Fruit fly (Drosophila melanogaster) whole organism, embryonic: ENCODE results near the gene hkb.

ENCODE experiments used
- Asciz ChIP-seq: fragments of 200-800 bp; sonication (Bioruptor generic); optimal IDR thresholded peaks from 2 replicates; lab custom pipeline; 2017; ENCODE audit warnings: missing biosample characterization, mild to moderate bottlenecking, missing genetic modification characterization, missing genetic modification reagents
- B-H1 ChIP-seq: fragments of 200-800 bp; sonication (Bioruptor generic); IDR thresholded peaks from 3 replicates; pipeline ENCODE4 v1.3.6; 2022; ENCODE audit warnings: missing biosample characterization, missing genetic modification characterization
- C15 ChIP-seq: fragments of 200-800 bp; sonication (Bioruptor generic); IDR thresholded peaks from 3 replicates; pipeline ENCODE4 v1.3.6; 2022; ENCODE audit warnings: missing biosample characterization, missing genetic modification characterization
- CG10543 ChIP-seq: fragments of 200-800 bp; sonication (Bioruptor generic); optimal IDR thresholded peaks from 3 replicates; lab custom pipeline; 2017; ENCODE audit warnings: missing biosample characterization, mild to moderate bottlenecking, missing genetic modification characterization, moderate library complexity
- CG10979 ChIP-seq: fragments of 200-800 bp; sonication (Bioruptor generic); optimal IDR thresholded peaks from 2 replicates; lab custom pipeline; 2018; ENCODE audit warnings: missing biosample characterization, mild to moderate bottlenecking, missing genetic modification characterization, moderate library complexity
- CG12769 ChIP-seq: fragments of 200-800 bp; sonication (Bioruptor generic); optimal IDR thresholded peaks from 2 replicates; lab custom pipeline; 2019; ENCODE audit warnings: missing biosample characterization, mild to moderate bottlenecking, missing genetic modification characterization, moderate library complexity
- CG15011 ChIP-seq: fragments of 200-800 bp; sonication (Bioruptor generic); optimal IDR thresholded peaks from 3 replicates; lab custom pipeline; 2018; ENCODE audit warnings: missing biosample characterization, mild to moderate bottlenecking, missing genetic modification characterization
- CG1603 ChIP-seq: fragments of 200-800 bp; sonication (Bioruptor generic); optimal IDR thresholded peaks from 2 replicates; lab custom pipeline; 2019; ENCODE audit warnings: missing biosample characterization, mild to moderate bottlenecking, missing genetic modification characterization, moderate library complexity
- CG17612 ChIP-seq: fragments of 200-800 bp; sonication (Bioruptor generic); IDR thresholded peaks from 2 replicates; pipeline ENCODE4 v1.3.6; 2022; ENCODE audit warnings: missing biosample characterization, missing genetic modification characterization
- CG31441 ChIP-seq: fragments of 200-800 bp; sonication (Bioruptor generic); IDR thresholded peaks from 2 replicates; pipeline ENCODE4 v1.3.6; 2022; ENCODE audit warnings: missing biosample characterization, missing genetic modification characterization
- CG32532 ChIP-seq: fragments of 200-800 bp; sonication (Bioruptor generic); IDR thresholded peaks from 2 replicates; pipeline ENCODE4 v1.3.6; 2022; ENCODE audit warnings: missing biosample characterization, missing genetic modification characterization
- CG3847 ChIP-seq: fragments of 200-800 bp; sonication (Bioruptor generic); IDR thresholded peaks from 2 replicates; pipeline ENCODE4 v1.3.6; 2022; ENCODE audit warnings: missing biosample characterization, missing genetic modification characterization
- CG6175 ChIP-seq: fragments of 200-800 bp; sonication (Bioruptor generic); IDR thresholded peaks from 3 replicates; pipeline ENCODE4 v1.3.6; 2022; ENCODE audit warnings: missing biosample characterization, missing genetic modification characterization
- CG6654 ChIP-seq: fragments of 200-800 bp; sonication (Bioruptor generic); optimal IDR thresholded peaks from 2 replicates; lab custom pipeline; 2017; ENCODE audit warnings: missing biosample characterization, mild to moderate bottlenecking, missing genetic modification characterization
- CG7357 ChIP-seq: fragments of 200-800 bp; sonication (Bioruptor generic); IDR thresholded peaks from 3 replicates; pipeline ENCODE4 v1.3.6; 2022; ENCODE audit warnings: missing biosample characterization, missing genetic modification characterization
- CG9727 ChIP-seq: fragments of 200-800 bp; sonication (Bioruptor generic); optimal IDR thresholded peaks from 3 replicates; lab custom pipeline; 2017; ENCODE audit warnings: missing biosample characterization, mild to moderate bottlenecking, missing genetic modification characterization
- Dll ChIP-seq: fragments of 200-800 bp; sonication (Bioruptor generic); IDR thresholded peaks from 4 replicates; pipeline ENCODE4 v1.3.6; 2022; ENCODE audit warnings: missing biosample characterization, missing genetic modification characterization; ENCODE audit not compliant: partially characterized antibody
- Ets65A ChIP-seq: fragments of 200-800 bp; sonication (Bioruptor generic); peaks from one replicate; lab custom pipeline; 2016; ENCODE audit warnings: missing biosample characterization, missing genetic modification characterization
- HmgD ChIP-seq: fragments of 200-800 bp; sonication (Bioruptor generic); optimal IDR thresholded peaks from 3 replicates; lab custom pipeline; 2016; ENCODE audit warnings: missing biosample characterization, missing genetic modification characterization
- Hr51 ChIP-seq, 2 experiments: fragments of 200-800 bp; sonication (Bioruptor generic); optimal IDR thresholded peaks; 2 replicates in 1 of 2; 3 replicates in 1 of 2; lab custom pipeline; 2016 to 2018; ENCODE audit warnings: missing biosample characterization in 2 of 2, missing genetic modification characterization in 2 of 2, mild to moderate bottlenecking in 1 of 2, moderate library complexity in 1 of 2
- Lpt ChIP-seq: fragments of >200 bp; optimal IDR thresholded peaks from 2 replicates; lab custom pipeline; 2018; ENCODE audit warnings: missing biosample characterization, missing genetic modification characterization
- Med ChIP-seq: fragments of 200-800 bp; sonication (Bioruptor generic); peaks from one replicate; lab custom pipeline; 2016; ENCODE audit warnings: missing biosample characterization, missing genetic modification characterization, mild to moderate bottlenecking, inconsistent platforms, moderate library complexity
- NfI ChIP-seq: fragments of 200-800 bp; sonication (Bioruptor generic); optimal IDR thresholded peaks from 3 replicates; lab custom pipeline; 2018; ENCODE audit warnings: missing biosample characterization, mild to moderate bottlenecking, missing genetic modification characterization, moderate library complexity
- Opbp ChIP-seq: fragments of 200-800 bp; sonication (Bioruptor generic); IDR thresholded peaks from 3 replicates; pipeline ENCODE4 v1.3.6; 2022; ENCODE audit warnings: missing biosample characterization, missing genetic modification characterization; ENCODE audit not compliant: partially characterized antibody
- Poxn ChIP-seq: fragments of 200-800 bp; sonication (Bioruptor generic); IDR thresholded peaks from 2 replicates; pipeline ENCODE4 v1.3.6; 2022; ENCODE audit warnings: missing biosample characterization, missing genetic modification characterization
- Rx ChIP-seq: fragments of 200-800 bp; sonication (Bioruptor generic); IDR thresholded peaks from 2 replicates; pipeline ENCODE4 v1.3.6; 2022; ENCODE audit warnings: missing biosample characterization, missing genetic modification characterization
- Scr ChIP-seq: fragments of 200-800 bp; sonication (Bioruptor generic); IDR thresholded peaks from 2 replicates; pipeline ENCODE4 v1.3.6; 2022; ENCODE audit warnings: missing biosample characterization, missing genetic modification characterization; ENCODE audit not compliant: partially characterized antibody
- Six4 ChIP-seq: fragments of 200-800 bp; sonication (Bioruptor generic); optimal IDR thresholded peaks from 2 replicates; lab custom pipeline; 2016; ENCODE audit warnings: missing biosample characterization, missing genetic modification characterization
- TFAM ChIP-seq: fragments of 200-800 bp; sonication (Bioruptor generic); optimal IDR thresholded peaks from 2 replicates; lab custom pipeline; 2017; ENCODE audit warnings: missing biosample characterization, missing genetic modification characterization, inconsistent platforms
- Xbp1 ChIP-seq: fragments of 200-800 bp; sonication (Bioruptor generic); optimal IDR thresholded peaks from 3 replicates; lab custom pipeline; 2016; ENCODE audit warnings: missing biosample characterization, mild to moderate bottlenecking, missing genetic modification characterization
- al ChIP-seq: fragments of 200-800 bp; sonication (Bioruptor generic); IDR thresholded peaks from 2 replicates; pipeline ENCODE4 v1.3.6; 2022; ENCODE audit warnings: missing biosample characterization, missing genetic modification characterization
- ato ChIP-seq: fragments of 200-800 bp; sonication (Bioruptor generic); IDR thresholded peaks from 2 replicates; pipeline ENCODE4 v1.3.6; 2022; ENCODE audit warnings: missing biosample characterization, missing genetic modification characterization; ENCODE audit not compliant: partially characterized antibody
- bigmax ChIP-seq: fragments of 200-800 bp; sonication (Bioruptor generic); optimal IDR thresholded peaks from 2 replicates; lab custom pipeline; 2018; ENCODE audit warnings: missing biosample characterization, mild to moderate bottlenecking, missing genetic modification characterization
- chinmo ChIP-seq: fragments of 200-800 bp; sonication (Bioruptor generic); IDR thresholded peaks from 4 replicates; pipeline ENCODE4 v1.3.6; 2022; ENCODE audit warnings: missing biosample characterization, missing genetic modification characterization; ENCODE audit not compliant: partially characterized antibody
- crc ChIP-seq: fragments of 200-800 bp; sonication (Bioruptor generic); optimal IDR thresholded peaks from 2 replicates; lab custom pipeline; 2016; ENCODE audit warnings: missing biosample characterization, missing genetic modification characterization
- dimm ChIP-seq: fragments of 200-800 bp; sonication (Bioruptor generic); IDR thresholded peaks from 2 replicates; pipeline ENCODE4 v1.3.6; 2022; ENCODE audit warnings: missing biosample characterization, missing genetic modification characterization
- disco-r ChIP-seq: fragments of 200-800 bp; sonication (Bioruptor generic); optimal IDR thresholded peaks from 2 replicates; lab custom pipeline; 2016; ENCODE audit warnings: missing biosample characterization, missing genetic modification characterization
- fd64A ChIP-seq: fragments of 200-800 bp; sonication (Bioruptor generic); optimal IDR thresholded peaks from 3 replicates; lab custom pipeline; 2018; ENCODE audit warnings: missing biosample characterization, mild to moderate bottlenecking, missing genetic modification characterization
- ftz-f1 ChIP-seq: fragments of 200-800 bp; sonication (Bioruptor generic); optimal IDR thresholded peaks from 2 replicates; lab custom pipeline; 2016; ENCODE audit warnings: missing biosample characterization, missing genetic modification characterization
- grau ChIP-seq: fragments of 200-800 bp; optimal IDR thresholded peaks from 3 replicates; lab custom pipeline; 2019; ENCODE audit warnings: missing biosample characterization, mild to moderate bottlenecking, missing genetic modification characterization, moderate library complexity
- insv ChIP-seq, 2 experiments: fragments of 200-800 bp; sonication (Bioruptor generic); optimal IDR thresholded peaks; 3 replicates each; lab custom pipeline; 2016 to 2018; ENCODE audit warnings: missing biosample characterization in 2 of 2, missing genetic modification characterization in 2 of 2
- lab ChIP-seq: fragments of 200-800 bp; sonication (Bioruptor generic); optimal IDR thresholded peaks from 3 replicates; lab custom pipeline; 2017; ENCODE audit warnings: missing biosample characterization, missing genetic modification characterization, mild to moderate bottlenecking, moderate library complexity, missing genetic modification reagents
- mirr ChIP-seq: fragments of 200-800 bp; sonication (Bioruptor generic); optimal IDR thresholded peaks from 3 replicates; lab custom pipeline; 2018; ENCODE audit warnings: missing biosample characterization, mild to moderate bottlenecking, missing genetic modification characterization
- nau ChIP-seq: fragments of 200-800 bp; sonication (Bioruptor generic); optimal IDR thresholded peaks from 3 replicates; lab custom pipeline; 2017; ENCODE audit warnings: missing biosample characterization, mild to moderate bottlenecking, missing genetic modification characterization, missing genetic modification reagents
- pzg ChIP-seq: fragments of 200-800 bp; sonication (Bioruptor generic); optimal IDR thresholded peaks from 3 replicates; lab custom pipeline; 2018; ENCODE audit warnings: missing biosample characterization, mild to moderate bottlenecking, missing genetic modification characterization, moderate library complexity
- seq ChIP-seq: fragments of 200-800 bp; sonication (Bioruptor generic); IDR thresholded peaks from 2 replicates; pipeline ENCODE4 v1.3.6; 2022; ENCODE audit warnings: missing biosample characterization, missing genetic modification characterization
- toy ChIP-seq: fragments of 200-800 bp; sonication (Bioruptor generic); IDR thresholded peaks from 2 replicates; pipeline ENCODE4 v1.3.6; 2022; ENCODE audit warnings: missing biosample characterization, missing genetic modification characterization
- trh ChIP-seq: fragments of 200-800 bp; sonication (Bioruptor generic); optimal IDR thresholded peaks from 2 replicates; lab custom pipeline; 2016; ENCODE audit warnings: missing biosample characterization, missing genetic modification characterization
- zfh2 ChIP-seq: fragments of 200-800 bp; sonication (Bioruptor generic); optimal IDR thresholded peaks from 2 replicates; lab custom pipeline; 2016; ENCODE audit warnings: missing biosample characterization, missing genetic modification characterization

Gene hkb

DNA sequence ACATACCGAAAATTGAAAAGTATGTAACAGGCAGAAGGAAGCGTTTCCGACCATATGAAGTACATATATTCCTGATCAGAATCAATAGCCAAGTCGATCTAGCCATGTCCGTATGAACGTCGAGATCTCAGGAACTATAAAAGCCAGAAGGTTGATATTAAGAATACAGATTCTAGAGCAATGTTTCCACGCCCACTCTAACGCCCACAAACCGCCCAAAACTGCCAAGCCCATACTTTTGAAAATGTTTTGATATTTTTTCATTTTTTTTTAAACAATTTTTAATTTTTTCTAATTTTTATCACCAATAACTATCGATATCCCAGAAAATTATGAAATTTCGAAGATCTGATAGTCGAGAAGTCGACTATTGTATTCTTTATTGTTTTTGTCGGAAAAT, 15.6 kb upstream of the hkb start:
- no peak for TF ChIP-seq CG31441 (GFP tag; lab: Robert Waterston, UW)
- TF ChIP-seq, all 482 proteins: peak for 0

DNA sequence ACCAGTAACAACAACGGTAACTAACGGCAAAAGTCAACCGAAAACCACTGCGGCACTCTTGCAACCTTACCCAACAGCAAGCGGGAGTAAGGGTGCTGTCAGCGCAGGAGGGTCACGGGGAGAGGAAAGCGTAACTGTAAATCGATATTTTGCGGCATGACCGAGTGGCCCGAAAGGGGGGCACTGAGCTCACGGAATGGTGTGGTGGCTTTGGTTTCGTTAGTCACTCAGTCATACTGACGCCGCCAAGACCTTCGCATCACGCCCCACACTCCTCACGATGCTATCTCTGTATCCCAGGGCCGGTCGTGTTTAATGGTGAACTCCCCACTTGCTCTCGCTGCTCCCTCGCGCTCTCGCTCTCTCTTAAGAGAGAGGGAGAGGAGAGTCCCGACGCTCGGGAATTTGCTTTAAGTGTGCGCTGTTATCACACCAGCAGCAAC, 14.2 kb upstream of the hkb start:
- TF ChIP-seq lab (peak; percentile 50), ato (GFP tag; lab: Robert Waterston, UW) (no peak), mirr (no peak), B-H1 (GFP tag; lab: Robert Waterston, UW) (no peak), Dll (GFP tag; lab: Robert Waterston, UW) (0 out of 4 replicates have a peak, but pooled peaks have one; percentile 44), Rx (no peak), nau (no peak), CG17612 (GFP tag; lab: Robert Waterston, UW) (no peak), CG9727 (GFP tag; lab: Kevin White, UChicago) (no peak), CG7357 (GFP tag; lab: Robert Waterston, UW) (no peak), CG6654 (GFP tag; lab: Kevin White, UChicago) (no peak), fd64A (GFP tag; lab: Kevin White, UChicago) (no peak), dimm (no peak), Med (GFP tag; lab: Kevin White, UChicago) (peak; percentile 87), insv (GFP tag; optimal IDR thresholded peaks at IDR 0.05; lab: Kevin White, UChicago) (no peak), Opbp (GFP tag; lab: Robert Waterston, UW) (peak; percentile 48; the same call in 1 of the 3 replicates), grau (tag; lab: Kevin White, UChicago) (no peak), CG32532 (GFP tag; lab: Robert Waterston, UW) (peak; percentile 34; the same call in 1 of the 2 replicates), HmgD (GFP tag; lab: Kevin White, UChicago) (no peak), al (GFP tag; lab: Robert Waterston, UW) (no peak), CG15011 (GFP tag; lab: Kevin White, UChicago) (no peak), Xbp1 (no peak), C15 (no peak), CG1603 (tag; lab: Kevin White, UChicago) (no peak), CG6175 (peak; percentile 69; the same call in 1 of the 3 replicates), zfh2 (GFP tag; lab: Kevin White, UChicago) (no peak), chinmo (peak; percentile 75; the same call in 1 of the 4 replicates), TFAM (GFP tag; lab: Kevin White, UChicago) (no peak), CG12769 (tag; lab: Kevin White, UChicago) (peak; percentile 1), NfI (peak; percentile 10), trh (GFP tag; lab: Kevin White, UChicago) (no peak), Ets65A (GFP tag; lab: Kevin White, UChicago) (no peak), Scr (GFP tag; lab: Robert Waterston, UW) (0 out of 2 replicates have a peak, but pooled peaks have one; percentile 25), pzg (GFP tag; lab: Kevin White, UChicago) (no peak), Hr51 (GFP tag; optimal IDR thresholded peaks at IDR 0.05; lab: Kevin White, UChicago) (peak in 1 of 2 experiments; percentile 54), bigmax (GFP tag; lab: Kevin White, UChicago) (no peak), toy (GFP tag; lab: Robert Waterston, UW) (no peak), seq (GFP tag; lab: Robert Waterston, UW) (no peak), crc (GFP tag; lab: Kevin White, UChicago) (no peak), Lpt (GFP tag; lab: Kevin White, UChicago) (no peak), Asciz (no peak), CG10543 (GFP tag; lab: Kevin White, UChicago) (peak; percentile 72), ftz-f1 (peak; percentile 53), CG3847 (GFP tag; lab: Robert Waterston, UW) (no peak), CG10979 (tag; lab: Kevin White, UChicago) (no peak), Six4 (no peak), disco-r (no peak), Poxn (GFP tag; lab: Robert Waterston, UW) (no peak)
